Worm (Caenorhabditis elegans) whole organism, early embryonic: Measurements from ENCODE around the gene F21C10.7.

ENCODE experiments used
- B0310.2 ChIP-seq: sonication (generic microtip); optimal IDR thresholded peaks from 2 replicates; lab custom pipeline; 2016; ENCODE audit warnings: mild to moderate bottlenecking, missing genetic modification characterization, missing compliant biosample characterization
- F13C5.2 ChIP-seq: sonication (generic microtip); optimal IDR thresholded peaks from 2 replicates; lab custom pipeline; 2017; ENCODE audit warnings: mild to moderate bottlenecking, missing genetic modification characterization, inconsistent platforms, missing compliant biosample characterization
- aly-1 ChIP-seq: sonication (generic microtip); optimal IDR thresholded peaks from 2 replicates; lab custom pipeline; 2016; ENCODE audit warnings: missing genetic modification characterization, missing compliant biosample characterization
- ama-1 ChIP-seq: fragments of 150-350 bp; optimal IDR thresholded peaks from 2 replicates; lab custom pipeline; 2014
- ceh-13 ChIP-seq: fragments of 200-800 bp; sonication (Bioruptor generic); optimal IDR thresholded peaks from 2 replicates; lab custom pipeline; 2018; ENCODE audit warnings: mild to moderate bottlenecking, missing genetic modification characterization, missing compliant biosample characterization
- ceh-36 ChIP-seq: sonication (generic microtip); optimal IDR thresholded peaks from 2 replicates; lab custom pipeline; 2016; ENCODE audit warnings: missing genetic modification characterization, inconsistent platforms, missing compliant biosample characterization
- ets-7 ChIP-seq: sonication (generic microtip); optimal IDR thresholded peaks from 2 replicates; lab custom pipeline; 2016; ENCODE audit warnings: missing genotype, missing genetic modification characterization, missing compliant biosample characterization
- flt-1 ChIP-seq: fragments of 200-800 bp; sonication (Bioruptor generic); IDR thresholded peaks from 2 replicates; pipeline ENCODE4 v1.3.6; 2022; ENCODE audit warnings: missing genetic modification characterization, missing compliant biosample characterization
- hmbx-1 ChIP-seq: sonication (generic microtip); optimal IDR thresholded peaks from 2 replicates; lab custom pipeline; 2016; ENCODE audit warnings: mild to moderate bottlenecking, missing genetic modification characterization, missing compliant biosample characterization
- hmg-4 ChIP-seq: fragments of 200-800 bp; sonication (Bioruptor generic); optimal IDR thresholded peaks from 2 replicates; lab custom pipeline; 2018; ENCODE audit warnings: mild to moderate bottlenecking, missing genetic modification characterization, missing compliant biosample characterization
- hnd-1 ChIP-seq: sonication (generic microtip); optimal IDR thresholded peaks from 2 replicates; lab custom pipeline; 2016; ENCODE audit warnings: missing genetic modification characterization, missing compliant biosample characterization
- pes-1 ChIP-seq: fragments of 200-800 bp; sonication (Bioruptor generic); IDR thresholded peaks from 2 replicates; pipeline ENCODE4 v1.3.6; 2022; ENCODE audit warnings: missing genetic modification reagents, missing genetic modification characterization, missing compliant biosample characterization
- scrt-1 ChIP-seq: fragments of 200-800 bp; sonication (Bioruptor generic); IDR thresholded peaks from 2 replicates; pipeline ENCODE4 v1.3.6; 2022; ENCODE audit warnings: missing genetic modification characterization, missing compliant biosample characterization
- sea-1 ChIP-seq: fragments of 200-800 bp; sonication (Bioruptor generic); conservative IDR thresholded peaks from 2 replicates; pipeline ENCODE4 v1.3.6; 2022; ENCODE audit warnings: missing genetic modification characterization, missing compliant biosample characterization
- tbx-11 ChIP-seq: fragments of 200-800 bp; sonication (Bioruptor generic); IDR thresholded peaks from 2 replicates; pipeline ENCODE4 v1.3.6; 2022; ENCODE audit warnings: missing genetic modification characterization, missing compliant biosample characterization
- tbx-37 ChIP-seq: fragments of 200-800 bp; sonication (Bioruptor generic); conservative IDR thresholded peaks from 2 replicates; pipeline ENCODE4 v1.3.6; 2022; ENCODE audit warnings: missing genetic modification reagents, missing genetic modification characterization, missing compliant biosample characterization
- tra-4 ChIP-seq: sonication (generic microtip); optimal IDR thresholded peaks from 2 replicates; lab custom pipeline; 2017; ENCODE audit warnings: missing genetic modification characterization, missing compliant biosample characterization

F21C10.7 gene

ce11 chrV:9112467-9112866 lies at the start of gene F21C10.7:
F21C10.7 (plus strand) TSS chrV:9112767.
- TF ChIP-seq sea-1 (no peak), flt-1 (GFP tag; lab: Robert Waterston, UW) (no peak), hmg-4 (GFP tag; lab: Kevin White, UChicago) (no peak), B0310.2 (tag; lab: Kevin White, UChicago) (no peak), ets-7 (tag; lab: Kevin White, UChicago) (no peak), ceh-13 (GFP tag; lab: Kevin White, UChicago) (no peak), ama-1 (lab: Kevin White, UChicago) (no peak), ceh-36 (tag; lab: Kevin White, UChicago) (no peak), pes-1 (GFP tag; lab: Robert Waterston, UW) (no peak), F13C5.2 (tag; lab: Kevin White, UChicago) (no peak), hnd-1 (tag; lab: Kevin White, UChicago) (no peak), aly-1 (tag; lab: Kevin White, UChicago) (no peak), tra-4 (tag; lab: Kevin White, UChicago) (no peak), hmbx-1 (no peak), tbx-37 (GFP tag; lab: Robert Waterston, UW) (no peak), scrt-1 (GFP tag; lab: Robert Waterston, UW) (no peak), tbx-11 (GFP tag; lab: Robert Waterston, UW) (no peak)

- TF ChIP-seq tra-4 (tag; lab: Kevin White, UChicago), result no peak
These were observed 49.4 kb upstream of the F21C10.7 start for ce11 chrV:9063134-9063533.

ce11 chrV:9065001-9065400 lies 47.6 kb upstream of the F21C10.7 start:
- TF ChIP-seq ets-7 (tag; lab: Kevin White, UChicago) (no peak), pes-1 (GFP tag; lab: Robert Waterston, UW) (no peak), sea-1 (no peak), scrt-1 (GFP tag; lab: Robert Waterston, UW) (no peak), aly-1 (tag; lab: Kevin White, UChicago) (no peak)

ce11 chrV:9065915-9066314 lies 46.7 kb upstream of the F21C10.7 start:
- no peak for TF ChIP-seq tra-4 (tag; lab: Kevin White, UChicago)
- no peak for TF ChIP-seq F13C5.2 (tag; lab: Kevin White, UChicago)
- no peak for TF ChIP-seq sea-1
- TF ChIP-seq ama-1 (lab: Kevin White, UChicago), result no peak
- TF ChIP-seq ceh-13 (GFP tag; lab: Kevin White, UChicago), result no peak
- TF ChIP-seq hmg-4 (GFP tag; lab: Kevin White, UChicago), result no peak

- no peak for TF ChIP-seq ceh-13 (GFP tag; lab: Kevin White, UChicago)
- no peak for TF ChIP-seq scrt-1 (GFP tag; lab: Robert Waterston, UW)
- TF ChIP-seq ceh-36 (tag; lab: Kevin White, UChicago), result no peak
- no peak for TF ChIP-seq hmg-4 (GFP tag; lab: Kevin White, UChicago)
- TF ChIP-seq pes-1 (GFP tag; lab: Robert Waterston, UW), result no peak
- TF ChIP-seq tbx-11 (GFP tag; lab: Robert Waterston, UW), result no peak
- no peak for TF ChIP-seq aly-1 (tag; lab: Kevin White, UChicago)
- TF ChIP-seq flt-1 (GFP tag; lab: Robert Waterston, UW), result no peak
- no peak for TF ChIP-seq ets-7 (tag; lab: Kevin White, UChicago)
- no peak for TF ChIP-seq tra-4 (tag; lab: Kevin White, UChicago)
- no peak for TF ChIP-seq sea-1
- no peak for TF ChIP-seq hmbx-1
These were observed 44.9 kb upstream of the F21C10.7 start, which contains the start of gene fip-2 for ce11 chrV:9067678-9068077. fip-2 (plus strand) TSS chrV:9067978.

- TF ChIP-seq F13C5.2 (tag; lab: Kevin White, UChicago), result no peak
- no peak for TF ChIP-seq aly-1 (tag; lab: Kevin White, UChicago)
- TF ChIP-seq tbx-11 (GFP tag; lab: Robert Waterston, UW), result no peak
- no peak for TF ChIP-seq tra-4 (tag; lab: Kevin White, UChicago)
- no peak for TF ChIP-seq scrt-1 (GFP tag; lab: Robert Waterston, UW)
- TF ChIP-seq hnd-1 (tag; lab: Kevin White, UChicago), result no peak
- no peak for TF ChIP-seq ets-7 (tag; lab: Kevin White, UChicago)
- TF ChIP-seq hmg-4 (GFP tag; lab: Kevin White, UChicago), result no peak
- TF ChIP-seq sea-1, result no peak
- no peak for TF ChIP-seq ama-1 (lab: Kevin White, UChicago)
- no peak for TF ChIP-seq hmbx-1
- no peak for TF ChIP-seq ceh-13 (GFP tag; lab: Kevin White, UChicago)
- TF ChIP-seq flt-1 (GFP tag; lab: Robert Waterston, UW), result no peak
These were observed 42.9 kb upstream of the F21C10.7 start, which contains the start of gene T27E4.5 for ce11 chrV:9069680-9070079. T27E4.5 (minus strand) TSS chrV:9069780.

- TF ChIP-seq pes-1 (GFP tag; lab: Robert Waterston, UW) (no peak), ceh-36 (tag; lab: Kevin White, UChicago) (no peak), tra-4 (tag; lab: Kevin White, UChicago) (no peak), hmbx-1 (no peak), scrt-1 (GFP tag; lab: Robert Waterston, UW) (no peak), B0310.2 (tag; lab: Kevin White, UChicago) (no peak), aly-1 (tag; lab: Kevin White, UChicago) (no peak), flt-1 (GFP tag; lab: Robert Waterston, UW) (no peak), sea-1 (no peak), ets-7 (tag; lab: Kevin White, UChicago) (no peak), hmg-4 (GFP tag; lab: Kevin White, UChicago) (no peak), ceh-13 (GFP tag; lab: Kevin White, UChicago) (no peak), ama-1 (lab: Kevin White, UChicago) (no peak), tbx-37 (GFP tag; lab: Robert Waterston, UW) (no peak), F13C5.2 (tag; lab: Kevin White, UChicago) (no peak), hnd-1 (tag; lab: Kevin White, UChicago) (no peak)
These were observed 39.1 kb upstream of the F21C10.7 start, which contains the start of gene oac-50 for ce11 chrV:9073322-9074038. oac-50 (minus strand) TSS chrV:9073540.
